Worm (Caenorhabditis elegans) whole organism, L3 larva: ENCODE measurements around the gene hcp-2.

Source experiments
- ZK546.5 ChIP-seq: sonication (generic microtip); optimal IDR thresholded peaks from 2 replicates; lab custom pipeline; 2017; ENCODE audit warnings: missing biosample characterization, missing genetic modification characterization
- nhr-11 ChIP-seq: fragments of 150-350 bp; optimal IDR thresholded peaks from 2 replicates; lab custom pipeline; 2014; ENCODE audit warnings: missing biosample characterization, missing genetic modification characterization
- nhr-77 ChIP-seq: fragments of 150-350 bp; optimal IDR thresholded peaks from 2 replicates; lab custom pipeline; 2014; ENCODE audit warnings: missing biosample characterization, missing genetic modification characterization
- ztf-4 ChIP-seq: fragments of 150-350 bp; optimal IDR thresholded peaks from 2 replicates; lab custom pipeline; 2014; ENCODE audit warnings: missing biosample characterization, missing genetic modification characterization

- TF ChIP-seq nhr-77 (tag; lab: Kevin White, UChicago) (no peak), nhr-11 (tag; lab: Kevin White, UChicago) (no peak), ztf-4 (tag; lab: Kevin White, UChicago) (no peak), ZK546.5 (tag; lab: Kevin White, UChicago) (no peak)
Measured at ce11 chrV:9661514-9661913, 15.9 kb downstream of the hcp-2 start, which contains the start of gene pitr-4.
